Fruit fly (Drosophila melanogaster): ENCODE data around the gene Daao2.

DNA sequence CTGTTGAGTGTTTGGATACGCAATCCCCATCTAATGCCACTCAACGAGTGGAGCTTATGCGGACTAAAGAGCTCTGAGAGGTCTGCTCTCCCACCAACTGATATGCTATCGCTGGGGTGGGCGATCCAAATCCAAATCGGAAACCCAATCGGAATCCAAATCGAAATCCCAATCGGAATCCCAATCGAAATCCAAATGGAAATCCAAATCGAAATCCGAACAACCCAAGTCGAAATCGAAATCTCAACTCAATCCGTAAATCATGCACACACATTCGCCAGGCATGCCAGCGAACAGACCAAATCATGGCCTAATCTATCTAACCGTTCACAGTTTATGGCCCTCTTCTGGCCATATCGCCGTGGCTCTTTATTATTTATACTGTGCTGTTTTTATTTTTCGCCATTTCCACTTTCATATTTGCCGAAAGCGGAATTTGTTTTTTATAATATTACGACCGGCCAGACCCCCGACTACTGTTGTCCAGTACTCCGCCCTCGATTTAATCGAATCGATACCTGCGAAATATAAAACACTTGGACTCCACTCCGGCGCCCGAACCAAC lies 24.8 kb downstream of the Daao2 start:
- TF ChIP-seq Rel (GFP tag; optimal IDR thresholded peaks at IDR 0.05): no peak
- TF ChIP-seq Rel (tag; optimal IDR thresholded peaks at IDR 0.05): no peak
- no peak for TF ChIP-seq pan (optimal IDR thresholded peaks at IDR 0.05)
- no peak for TF ChIP-seq lola (GFP tag; optimal IDR thresholded peaks at IDR 0.05)
- no peak for TF ChIP-seq jim (GFP tag; optimal IDR thresholded peaks at IDR 0.05)
- TF ChIP-seq Jra (GFP tag; optimal IDR thresholded peaks at IDR 0.05): no peak
- no peak for TF ChIP-seq Dif (GFP tag; optimal IDR thresholded peaks at IDR 0.05; ENCODE audit: partially characterized antibody)
- TF ChIP-seq Hr78 (GFP tag; optimal IDR thresholded peaks at IDR 0.05): no peak
- TF ChIP-seq Myc (optimal IDR thresholded peaks at IDR 0.05): no peak

Data from whole organism, wandering third instar larva.